Worm (Caenorhabditis elegans) whole organism, L4 larva: ENCODE data around the gene slc-5A12.
A peak's percentile ranks its signal among the peaks of the same experiment; 100 is the strongest.

ENCODE experiments used
- F26F4.8 ChIP-seq: fragments of 200-800 bp; sonication (Bioruptor generic); conservative IDR thresholded peaks from 2 replicates; pipeline ENCODE4 v1.3.6; 2022; ENCODE audit warnings: missing genetic modification characterization, missing compliant biosample characterization
- F44E2.7 ChIP-seq: fragments of 200-800 bp; sonication (Bioruptor generic); IDR thresholded peaks from 2 replicates; pipeline ENCODE4 v2.1.2; 2022; ENCODE audit warnings: missing genetic modification characterization, missing compliant biosample characterization
- T20F7.1 ChIP-seq: fragments of 200-800 bp; sonication (Bioruptor generic); optimal IDR thresholded peaks from 2 replicates; lab custom pipeline; 2018; ENCODE audit warnings: mild to moderate bottlenecking, missing genetic modification characterization, missing compliant biosample characterization
- Y105C5A.15 ChIP-seq: fragments of 200-800 bp; sonication (Bioruptor generic); IDR thresholded peaks from 2 replicates; pipeline ENCODE4 v1.3.6; 2022; ENCODE audit warnings: missing genetic modification characterization, missing compliant biosample characterization
- Y5F2A.4 ChIP-seq: fragments of 200-800 bp; sonication (Bioruptor generic); optimal IDR thresholded peaks from 2 replicates; lab custom pipeline; 2018; ENCODE audit warnings: mild to moderate bottlenecking, missing genetic modification characterization, missing compliant biosample characterization
- Y75B8A.6 ChIP-seq: fragments of 200-800 bp; sonication (Bioruptor generic); IDR thresholded peaks from 2 replicates; pipeline ENCODE4 v1.3.6; 2022; ENCODE audit warnings: missing genetic modification reagents, missing genetic modification characterization, missing compliant biosample characterization
- ama-1 ChIP-seq: fragments of 150-350 bp; optimal IDR thresholded peaks from 2 replicates; lab custom pipeline; 2014; ENCODE audit warnings: inconsistent platforms, mixed read lengths
- ceh-62 ChIP-seq: sonication (generic microtip); optimal IDR thresholded peaks from 2 replicates; lab custom pipeline; 2017; ENCODE audit warnings: missing biosample characterization, missing genetic modification characterization
- ces-1 ChIP-seq: fragments of 150-350 bp; sonication (generic microtip); optimal IDR thresholded peaks from 4 replicates; lab custom pipeline; 2014; ENCODE audit warnings: missing biosample characterization, missing genetic modification reagents, missing genetic modification characterization
- daf-19 ChIP-seq: fragments of 200-800 bp; sonication (Bioruptor generic); conservative IDR thresholded peaks from 2 replicates; pipeline ENCODE4 v1.3.6; 2022; ENCODE audit warnings: missing genetic modification characterization, missing compliant biosample characterization
- daf-8 ChIP-seq: fragments of 200-800 bp; sonication (Bioruptor generic); IDR thresholded peaks from 2 replicates; pipeline ENCODE4 v1.3.6; 2022; ENCODE audit warnings: missing genetic modification characterization, missing compliant biosample characterization
- dmd-6 ChIP-seq: fragments of 200-800 bp; sonication (Bioruptor generic); IDR thresholded peaks from 2 replicates; pipeline ENCODE4 v1.3.6; 2022; ENCODE audit warnings: missing genetic modification reagents, missing genetic modification characterization, missing compliant biosample characterization
- dmd-9 ChIP-seq: fragments of 200-800 bp; sonication (Bioruptor generic); IDR thresholded peaks from 2 replicates; pipeline ENCODE4 v1.3.6; 2022; ENCODE audit warnings: missing genetic modification reagents, missing genetic modification characterization, missing compliant biosample characterization
- dpl-1 ChIP-seq: fragments of 150-350 bp; optimal IDR thresholded peaks from 2 replicates; lab custom pipeline; 2014; ENCODE audit warnings: missing biosample characterization, missing genetic modification reagents, missing genetic modification characterization
- duxl-1 ChIP-seq: sonication (generic microtip); optimal IDR thresholded peaks from 2 replicates; lab custom pipeline; 2016; ENCODE audit warnings: mild to moderate bottlenecking, missing genetic modification characterization, moderate library complexity, missing compliant biosample characterization; ENCODE audit not compliant: poor library complexity
- egl-27 ChIP-seq: sonication (generic microtip); optimal IDR thresholded peaks from 3 replicates; lab custom pipeline; 2017; ENCODE audit warnings: missing biosample characterization, missing genetic modification reagents, missing genetic modification characterization
- egl-43 ChIP-seq: fragments of 200-800 bp; sonication (Bioruptor generic); IDR thresholded peaks from 2 replicates; pipeline ENCODE4 v1.3.6; 2022; ENCODE audit warnings: missing genetic modification reagents, missing genetic modification characterization, missing compliant biosample characterization
- fkh-10 ChIP-seq: fragments of 150-350 bp; optimal IDR thresholded peaks from 2 replicates; lab custom pipeline; 2014; ENCODE audit warnings: missing biosample characterization, missing genetic modification reagents, missing genetic modification characterization
- fos-1 ChIP-seq: fragments of 150-350 bp; optimal IDR thresholded peaks from 2 replicates; lab custom pipeline; 2014; ENCODE audit warnings: missing biosample characterization, missing genetic modification characterization
- gei-8 ChIP-seq: fragments of 200-800 bp; sonication (Bioruptor generic); optimal IDR thresholded peaks from 2 replicates; lab custom pipeline; 2018; ENCODE audit warnings: mild to moderate bottlenecking, missing genetic modification characterization, missing compliant biosample characterization
- hif-1 ChIP-seq, 2 experiments: sonication (generic microtip); optimal IDR thresholded peaks; 2 replicates each; lab custom pipeline; 2016 to 2017; ENCODE audit warnings: missing compliant biosample characterization in 2 of 2, missing genetic modification characterization in 2 of 2, missing genetic modification reagents in 2 of 2, missing genotype in 2 of 2, mild to moderate bottlenecking in 1 of 2
- hlh-30 ChIP-seq: sonication (generic microtip); optimal IDR thresholded peaks from 2 replicates; lab custom pipeline; 2017; ENCODE audit warnings: antibody characterized with exemption, mild to moderate bottlenecking, missing genetic modification characterization, missing compliant biosample characterization; ENCODE audit not compliant: insufficient read depth
- lim-7 ChIP-seq: fragments of 200-800 bp; sonication (Bioruptor generic); IDR thresholded peaks from 2 replicates; pipeline ENCODE4 v1.3.6; 2022; ENCODE audit warnings: missing genetic modification characterization, missing compliant biosample characterization
- lin-15B ChIP-seq: fragments of 150-350 bp; sonication (generic microtip); optimal IDR thresholded peaks from 3 replicates; lab custom pipeline; 2014; ENCODE audit warnings: missing biosample characterization, missing genetic modification characterization
- lin-29 ChIP-seq: fragments of 200-800 bp; sonication (Bioruptor generic); IDR thresholded peaks from 2 replicates; pipeline ENCODE4 v1.3.6; 2022; ENCODE audit warnings: missing genetic modification reagents, missing genetic modification characterization, missing compliant biosample characterization
- lin-38 ChIP-seq: fragments of 200-800 bp; sonication (Bioruptor generic); IDR thresholded peaks from 2 replicates; pipeline ENCODE4 v1.3.6; 2022; ENCODE audit warnings: missing genetic modification reagents, missing genetic modification characterization, missing compliant biosample characterization
- lir-3 ChIP-seq: sonication (generic microtip); optimal IDR thresholded peaks from 2 replicates; lab custom pipeline; 2016; ENCODE audit warnings: mild to moderate bottlenecking, missing genetic modification characterization, missing compliant biosample characterization
- lsy-2 ChIP-seq, 2 experiments: fragments of 150-350 bp in 1 of 2; sonication (generic microtip) in 1 of 2; optimal IDR thresholded peaks; 2 replicates each; lab custom pipeline; 2014 to 2017; ENCODE audit warnings: missing biosample characterization in 2 of 2, missing genetic modification characterization in 2 of 2
- madf-9 ChIP-seq: fragments of 200-800 bp; sonication (Bioruptor generic); conservative IDR thresholded peaks from 2 replicates; pipeline ENCODE4 v1.3.6; 2022; ENCODE audit warnings: missing genetic modification reagents, missing genetic modification characterization, missing compliant biosample characterization
- mep-1 ChIP-seq: fragments of 150-350 bp; sonication (generic microtip); optimal IDR thresholded peaks from 3 replicates; lab custom pipeline; 2014; ENCODE audit warnings: missing biosample characterization, missing genetic modification characterization
- mes-2 ChIP-seq: sonication (generic microtip); optimal IDR thresholded peaks from 2 replicates; lab custom pipeline; 2016; ENCODE audit warnings: missing genotype, mild to moderate bottlenecking, missing genetic modification characterization, missing compliant biosample characterization; ENCODE audit not compliant: poor library complexity, severe bottlenecking
- nhr-10 ChIP-seq: fragments of 150-350 bp; optimal IDR thresholded peaks from 2 replicates; lab custom pipeline; 2014; ENCODE audit warnings: missing biosample characterization, missing genetic modification characterization
- nhr-102 ChIP-seq: sonication (generic microtip); optimal IDR thresholded peaks from 2 replicates; lab custom pipeline; 2016; ENCODE audit warnings: mild to moderate bottlenecking, missing genetic modification characterization, moderate library complexity, missing compliant biosample characterization
- nhr-25 ChIP-seq: sonication (generic microtip); optimal IDR thresholded peaks from 2 replicates; lab custom pipeline; 2017; ENCODE audit warnings: missing genetic modification characterization, mild to moderate bottlenecking, missing compliant biosample characterization, antibody characterized with exemption, moderate library complexity, borderline replicate concordance; ENCODE audit not compliant: insufficient read depth
- nhr-48 ChIP-seq: sonication (generic microtip); optimal IDR thresholded peaks from 2 replicates; lab custom pipeline; 2016; ENCODE audit warnings: mild to moderate bottlenecking, missing genetic modification characterization, missing compliant biosample characterization
- nhr-76 ChIP-seq: fragments of 150-350 bp; optimal IDR thresholded peaks from 2 replicates; lab custom pipeline; 2014; ENCODE audit warnings: missing biosample characterization, missing genetic modification characterization
- nhr-77 ChIP-seq: fragments of 150-350 bp; optimal IDR thresholded peaks from 2 replicates; lab custom pipeline; 2014; ENCODE audit warnings: missing biosample characterization, missing genetic modification characterization
- pha-4 ChIP-seq, 2 experiments: fragments of 150-350 bp in 1 of 2; fragments of 200-800 bp in 1 of 2; sonication (Bioruptor generic) in 1 of 2; IDR thresholded peaks in 1 of 2; optimal IDR thresholded peaks in 1 of 2; 2 replicates each; pipeline versions ENCODE4 v1.3.6 to Lab custom; 2014 to 2022; ENCODE audit warnings: missing genetic modification characterization in 2 of 2, missing genetic modification reagents in 2 of 2, missing biosample characterization in 1 of 2, missing compliant biosample characterization in 1 of 2
- php-3 ChIP-seq: fragments of 200-800 bp; sonication (Bioruptor generic); IDR thresholded peaks from 2 replicates; pipeline ENCODE4 v1.3.6; 2022; ENCODE audit warnings: missing genetic modification reagents, missing genetic modification characterization, missing compliant biosample characterization
- pqm-1 ChIP-seq: sonication (generic microtip); optimal IDR thresholded peaks from 2 replicates; lab custom pipeline; 2017; ENCODE audit warnings: missing biosample characterization, missing genetic modification characterization
- rbr-2 ChIP-seq: sonication (generic microtip); optimal IDR thresholded peaks from 2 replicates; lab custom pipeline; 2016; ENCODE audit warnings: missing genotype, missing genetic modification characterization, missing compliant biosample characterization
- sdz-12 ChIP-seq: fragments of 200-800 bp; sonication (Bioruptor generic); optimal IDR thresholded peaks from 2 replicates; lab custom pipeline; 2018; ENCODE audit warnings: mild to moderate bottlenecking, missing genetic modification characterization, missing compliant biosample characterization
- set-16 ChIP-seq: fragments of 200-800 bp; sonication (Bioruptor generic); IDR thresholded peaks from 2 replicates; pipeline ENCODE4 v1.3.6; 2022; ENCODE audit warnings: missing genetic modification reagents, missing genetic modification characterization, missing compliant biosample characterization
- snpc-1.2 ChIP-seq: fragments of 200-800 bp; sonication (Bioruptor generic); IDR thresholded peaks from 2 replicates; pipeline ENCODE4 v1.3.6; 2022; ENCODE audit warnings: missing genetic modification reagents, missing genetic modification characterization, missing compliant biosample characterization
- unc-62 ChIP-seq, 3 experiments: fragments of 150-350 bp in 1 of 3; sonication (generic microtip); optimal IDR thresholded peaks in 2 of 3; peaks in 1 of 3; 1 replicate in 1 of 3; 2 replicates in 2 of 3; lab custom pipeline; 2014 to 2017; ENCODE audit warnings: missing biosample characterization in 3 of 3, missing genetic modification characterization in 3 of 3, missing genetic modification reagents in 3 of 3, missing genotype in 1 of 3
- vab-7 ChIP-seq: fragments of 200-800 bp; sonication (Bioruptor generic); IDR thresholded peaks from 2 replicates; pipeline ENCODE4 v1.3.6; 2022; ENCODE audit warnings: missing genetic modification reagents, missing genetic modification characterization, missing compliant biosample characterization
- zag-1 ChIP-seq: fragments of 150-350 bp; optimal IDR thresholded peaks from 2 replicates; lab custom pipeline; 2014; ENCODE audit warnings: missing biosample characterization, missing genetic modification characterization
- zfp-2 ChIP-seq: sonication (generic microtip); optimal IDR thresholded peaks from 2 replicates; lab custom pipeline; 2016; ENCODE audit warnings: mild to moderate bottlenecking, missing genetic modification characterization, missing compliant biosample characterization
- zfp-3 ChIP-seq: fragments of 200-800 bp; sonication (Bioruptor generic); conservative IDR thresholded peaks from 2 replicates; pipeline ENCODE4 v1.3.6; 2022; ENCODE audit warnings: missing genetic modification reagents, missing genetic modification characterization, missing compliant biosample characterization
- zip-11 ChIP-seq: fragments of 200-800 bp; sonication (Bioruptor generic); IDR thresholded peaks from 2 replicates; pipeline ENCODE4 v1.3.6; 2022; ENCODE audit warnings: missing genetic modification characterization, missing compliant biosample characterization

slc-5A12 gene

ce11 chrIV:11956387-11956786, 19.2 kb downstream of the slc-5A12 start (continued):
- TF ChIP-seq mes-2 (tag; lab: Kevin White, UChicago), result peak; percentile 62
- TF ChIP-seq F26F4.8 (GFP tag; lab: Robert Waterston, UW), result no peak
- TF ChIP-seq ama-1 (lab: Kevin White, UChicago), result no peak
- TF ChIP-seq fos-1 (tag; lab: Kevin White, UChicago), result no peak
- no peak for TF ChIP-seq lim-7 (GFP tag; lab: Robert Waterston, UW)
- peak; percentile 80 for TF ChIP-seq nhr-102
- TF ChIP-seq egl-27 (tag; lab: Kevin White, UChicago), result no peak
- no peak for TF ChIP-seq daf-8 (GFP tag; lab: Robert Waterston, UW)
- TF ChIP-seq ceh-62 (tag; lab: Kevin White, UChicago), result no peak
- TF ChIP-seq nhr-25 (tag; lab: Kevin White, UChicago), result peak; percentile 80
- no peak for TF ChIP-seq zip-11 (GFP tag; lab: Robert Waterston, UW)
- peak; percentile 40 for TF ChIP-seq lin-38
- TF ChIP-seq F44E2.7 (GFP tag; lab: Robert Waterston, UW), result no peak
- TF ChIP-seq dmd-9 (GFP tag; lab: Robert Waterston, UW), result no peak
- TF ChIP-seq daf-19 (GFP tag; lab: Robert Waterston, UW), result no peak
- peak; percentile 93 for TF ChIP-seq gei-8
- peak; percentile 98 for TF ChIP-seq hlh-30
- peak; percentile 90 for TF ChIP-seq mep-1
- TF ChIP-seq nhr-10 (tag; lab: Kevin White, UChicago), result peak; percentile 69
- peak; percentile 65 for TF ChIP-seq php-3
- peak; percentile 45; the same call in 1 of the 2 replicates for TF ChIP-seq madf-9
- no peak for TF ChIP-seq pqm-1
- no peak for TF ChIP-seq lir-3 (tag; lab: Kevin White, UChicago)
- TF ChIP-seq hif-1 (tag; optimal IDR thresholded peaks at IDR 0.05; lab: Kevin White, UChicago), result peak; percentile 90 to 99
- TF ChIP-seq Y5F2A.4 (GFP tag; lab: Kevin White, UChicago), result no peak
- peak; percentile 76 for TF ChIP-seq T20F7.1
- peak; percentile 97 for TF ChIP-seq nhr-48 (tag; lab: Kevin White, UChicago)
- peak; percentile 86 for TF ChIP-seq nhr-77 (tag; lab: Kevin White, UChicago)
- peak; percentile 74 for TF ChIP-seq pha-4 (GFP tag; IDR thresholded peaks at IDR 0.05; lab: Robert Waterston, UW)
- no peak for TF ChIP-seq pha-4 (tag; optimal IDR thresholded peaks at IDR 0.05; lab: Kevin White, UChicago)
- TF ChIP-seq vab-7 (GFP tag; lab: Robert Waterston, UW), result no peak
- no peak for TF ChIP-seq Y105C5A.15
- TF ChIP-seq nhr-76, result peak; percentile 54
- no peak for TF ChIP-seq lin-15B (tag; lab: Kevin White, UChicago)
- TF ChIP-seq zfp-3 (GFP tag; lab: Robert Waterston, UW), result peak; percentile 51; the same call in 1 of the 2 replicates
- peak; percentile 99 for TF ChIP-seq dmd-6 (GFP tag; lab: Robert Waterston, UW)
- TF ChIP-seq sdz-12, result no peak
- TF ChIP-seq rbr-2 (tag; lab: Kevin White, UChicago), result peak; percentile 59
- no peak for TF ChIP-seq ces-1 (GFP tag; lab: Kevin White, UChicago)
- TF ChIP-seq lsy-2 (tag; optimal IDR thresholded peaks at IDR 0.05; lab: Kevin White, UChicago), result peak in 1 of 2 experiments; percentile 74
- TF ChIP-seq snpc-1.2, result no peak
- TF ChIP-seq egl-43 (GFP tag; lab: Robert Waterston, UW), result no peak
- no peak for TF ChIP-seq zag-1
- TF ChIP-seq set-16 (GFP tag; lab: Robert Waterston, UW), result peak; percentile 80
- TF ChIP-seq unc-62 (GFP tag; optimal IDR thresholded peaks at IDR 0.05 in 1 of 2; lab: Kevin White, UChicago), result peak in 1 of 2 experiments; percentile 100
- no peak for TF ChIP-seq unc-62 (tag; optimal IDR thresholded peaks at IDR 0.05; lab: Kevin White, UChicago)
- peak; percentile 42 for TF ChIP-seq dpl-1 (GFP tag; lab: Kevin White, UChicago)
- TF ChIP-seq duxl-1, result peak; percentile 48
- 0 out of 2 replicates have a peak, but pooled peaks have one; percentile 59 for TF ChIP-seq lin-29 (GFP tag; lab: Robert Waterston, UW)
- no peak for TF ChIP-seq fkh-10 (GFP tag; lab: Kevin White, UChicago)
- TF ChIP-seq zfp-2, result peak; percentile 14
- no peak for TF ChIP-seq Y75B8A.6
